Worm (Caenorhabditis elegans): Measurements from ENCODE around the gene F53B3.6.

F53B3.6 gene

ce11 chrX:2858380-2858779, 5.6 kb upstream of the F53B3.6 start:
- TF ChIP-seq nhr-28 (tag; optimal IDR thresholded peaks at IDR 0.05) (peak; percentile 14), hlh-30 (tag; optimal IDR thresholded peaks at IDR 0.05; ENCODE audit: insufficient read depth) (peak; percentile 82), ceh-20 (GFP tag; IDR thresholded peaks at IDR 0.05) (no peak), mep-1 (tag; optimal IDR thresholded peaks at IDR 0.05) (peak; percentile 28)

- TF ChIP-seq ztf-7 (tag; optimal IDR thresholded peaks at IDR 0.05) (no peak), unc-130 (GFP tag; optimal IDR thresholded peaks at IDR 0.05) (no peak), nhr-102 (tag; optimal IDR thresholded peaks at IDR 0.05) (no peak), nhr-237 (tag; optimal IDR thresholded peaks at IDR 0.05) (no peak), set-16 (GFP tag; IDR thresholded peaks at IDR 0.05) (no peak), T20F7.1 (GFP tag; optimal IDR thresholded peaks at IDR 0.05) (no peak), lin-15B (tag; optimal IDR thresholded peaks at IDR 0.05) (no peak), attf-4 (tag; optimal IDR thresholded peaks at IDR 0.05) (no peak), hif-1 (tag; optimal IDR thresholded peaks at IDR 0.05) (no peak), gei-8 (GFP tag; optimal IDR thresholded peaks at IDR 0.05) (no peak), duxl-1 (tag; optimal IDR thresholded peaks at IDR 0.05; ENCODE audit: poor library complexity) (no peak), lir-3 (tag; optimal IDR thresholded peaks at IDR 0.05) (no peak)
Measured at ce11 chrX:2862372-2862771, 1.7 kb upstream of the F53B3.6 start, which contains the start of gene comt-1. TSS of gene comt-1 (minus strand) at chrX:2862472.

ce11 chrX:2865591-2866217, 1.7 kb downstream of the F53B3.6 start:
- TF ChIP-seq tra-1 (GFP tag; IDR thresholded peaks at IDR 0.05) (no peak), dmd-6 (GFP tag; IDR thresholded peaks at IDR 0.05) (no peak), daf-16 (GFP tag; optimal IDR thresholded peaks at IDR 0.05) (no peak), daf-16 (tag; optimal IDR thresholded peaks at IDR 0.05) (no peak), mxl-2 (GFP tag; conservative IDR thresholded peaks at IDR 0.05) (no peak), saeg-2 (GFP tag; IDR thresholded peaks at IDR 0.05) (0 out of 2 replicates have a peak, but pooled peaks have one; percentile 48), ces-1 (GFP tag; optimal IDR thresholded peaks at IDR 0.05) (no peak), nhr-25 (tag; optimal IDR thresholded peaks at IDR 0.05; ENCODE audit: borderline replicate concordance, insufficient read depth) (no peak), sdz-12 (GFP tag; optimal IDR thresholded peaks at IDR 0.05) (no peak), nhr-6 (tag; optimal IDR thresholded peaks at IDR 0.05) (no peak), lsy-2 (tag; optimal IDR thresholded peaks at IDR 0.05) (peak in 1 of 2 experiments; percentile 2), aha-1 (tag) (peak; percentile 52), arid-1 (GFP tag; conservative IDR thresholded peaks at IDR 0.05) (no peak)

- TF ChIP-seq aha-1 (tag) (peak; percentile 34), madf-5 (GFP tag; IDR thresholded peaks at IDR 0.05) (no peak)
Measured at ce11 chrX:2871037-2871436, 7.0 kb downstream of the F53B3.6 start, which contains the start of gene F53B3.3. TSS of gene F53B3.3 (minus strand) at chrX:2871137.

- TF ChIP-seq T20F7.1 (GFP tag; optimal IDR thresholded peaks at IDR 0.05) (no peak), unc-62 (GFP tag; optimal IDR thresholded peaks at IDR 0.05 in 1 of 2) (peak in 1 of 2 experiments; percentile 91), unc-62 (tag; optimal IDR thresholded peaks at IDR 0.05) (no peak), saeg-2 (GFP tag; IDR thresholded peaks at IDR 0.05) (no peak), tra-1 (GFP tag; IDR thresholded peaks at IDR 0.05) (no peak)
Measured at ce11 chrX:2873272-2873671, 9.2 kb downstream of the F53B3.6 start.
